Fruit fly (Drosophila melanogaster): ENCODE data around the gene SH3PX1.

Gene SH3PX1

dm6 chr3L:9723108-9723507 is 9.5 kb upstream of the SH3PX1 start, which contains the start of the genes nbs and defl (continued):
- peak; percentile 64 for TF ChIP-seq CG12942 (GFP tag; optimal IDR thresholded peaks at IDR 0.05)
- TF ChIP-seq Bgb (GFP tag; IDR thresholded peaks at IDR 0.05; ENCODE audit: partially characterized antibody): peak; percentile 12; the same call in 1 of the 2 replicates
- TF ChIP-seq yki (optimal IDR thresholded peaks at IDR 0.05): no peak
- TF ChIP-seq CG10209 (GFP tag; optimal IDR thresholded peaks at IDR 0.05): peak; percentile 40
- no peak for TF ChIP-seq abd-A (tag; optimal IDR thresholded peaks at IDR 0.05)
- TF ChIP-seq gsb-n (tag; optimal IDR thresholded peaks at IDR 0.05): no peak
- TF ChIP-seq CrebB (tag; optimal IDR thresholded peaks at IDR 0.05): no peak
- no peak for TF ChIP-seq CG17186 (GFP tag; optimal IDR thresholded peaks at IDR 0.05)
- peak; percentile 47 for TF ChIP-seq fd96Cb (tag; optimal IDR thresholded peaks at IDR 0.05)
- TF ChIP-seq fu2 (GFP tag; optimal IDR thresholded peaks at IDR 0.05): peak; percentile 71
- TF ChIP-seq Doc2 (GFP tag; IDR thresholded peaks at IDR 0.05): no peak
- no peak for TF ChIP-seq ATbp (GFP tag; optimal IDR thresholded peaks at IDR 0.05)
- TF ChIP-seq CG3847 (GFP tag; IDR thresholded peaks at IDR 0.05): peak; percentile 82
- TF ChIP-seq CG31365 (tag; optimal IDR thresholded peaks at IDR 0.05): no peak
- peak; percentile 75; the same call in 2 of the 3 replicates for TF ChIP-seq B-H1 (GFP tag; IDR thresholded peaks at IDR 0.05)
- TF ChIP-seq hkb (optimal IDR thresholded peaks at IDR 0.05): no peak
- TF ChIP-seq hkb (GFP tag; IDR thresholded peaks at IDR 0.05): peak; percentile 20; the same call in 1 of the 2 replicates
- no peak for TF ChIP-seq mld (GFP tag; IDR thresholded peaks at IDR 0.05; ENCODE audit: partially characterized antibody)
- peak; percentile 93 for TF ChIP-seq Med (GFP tag)
- TF ChIP-seq Dad (GFP tag; optimal IDR thresholded peaks at IDR 0.05): peak; percentile 56
- TF ChIP-seq CG10543 (GFP tag; optimal IDR thresholded peaks at IDR 0.05): peak; percentile 55
- peak; percentile 37 for TF ChIP-seq CG7556 (GFP tag; optimal IDR thresholded peaks at IDR 0.05)
- no peak for TF ChIP-seq dimm (GFP tag; IDR thresholded peaks at IDR 0.05)
- no peak for TF ChIP-seq CG4360 (GFP tag; IDR thresholded peaks at IDR 0.05)
- peak; percentile 60 for TF ChIP-seq CG18476 (GFP tag; optimal IDR thresholded peaks at IDR 0.05)
- no peak for TF ChIP-seq wek (GFP tag; optimal IDR thresholded peaks at IDR 0.05)
- TF ChIP-seq CG12299 (tag; optimal IDR thresholded peaks at IDR 0.05): no peak
- peak; percentile 71; the same call in 1 of the 2 replicates for TF ChIP-seq ara (GFP tag; IDR thresholded peaks at IDR 0.05)
- no peak for TF ChIP-seq sens-2 (GFP tag; IDR thresholded peaks at IDR 0.05)
- TF ChIP-seq CG11504 (tag; optimal IDR thresholded peaks at IDR 0.05): no peak
- TF ChIP-seq dmrt99B (tag; optimal IDR thresholded peaks at IDR 0.05): no peak
- peak; percentile 79 for TF ChIP-seq nmo (GFP tag; optimal IDR thresholded peaks at IDR 0.05)
- TF ChIP-seq MTF-1 (GFP tag; optimal IDR thresholded peaks at IDR 0.05; ENCODE audit: borderline replicate concordance): no peak
- peak; percentile 82 for TF ChIP-seq Nf-YC (tag; optimal IDR thresholded peaks at IDR 0.05)
- peak; percentile 38 for TF ChIP-seq CG9437 (GFP tag; optimal IDR thresholded peaks at IDR 0.05)
- peak; percentile 78 for TF ChIP-seq sisA (GFP tag; IDR thresholded peaks at IDR 0.05)
- no peak for TF ChIP-seq Tbp (GFP tag; optimal IDR thresholded peaks at IDR 0.05)
- no peak for TF ChIP-seq Dfd (GFP tag; optimal IDR thresholded peaks at IDR 0.05)
- TF ChIP-seq CG10462 (GFP tag; optimal IDR thresholded peaks at IDR 0.05): peak; percentile 9
- TF ChIP-seq Gsc (GFP tag; IDR thresholded peaks at IDR 0.05): no peak
- TF ChIP-seq CkIIα-i1 (GFP tag; IDR thresholded peaks at IDR 0.05): no peak
- peak; percentile 57 for TF ChIP-seq CG9797 (GFP tag; optimal IDR thresholded peaks at IDR 0.05)
- peak; percentile 46 for TF ChIP-seq CG13123 (GFP tag; optimal IDR thresholded peaks at IDR 0.05)
- no peak for TF ChIP-seq gsb (GFP tag; IDR thresholded peaks at IDR 0.05)
- TF ChIP-seq ind (GFP tag; optimal IDR thresholded peaks at IDR 0.05): peak; percentile 75
- TF ChIP-seq Scr (GFP tag; IDR thresholded peaks at IDR 0.05; ENCODE audit: partially characterized antibody): peak; percentile 65
- TF ChIP-seq Usf (GFP tag; optimal IDR thresholded peaks at IDR 0.05): no peak
- peak; percentile 39 for TF ChIP-seq CG13775 (GFP tag; optimal IDR thresholded peaks at IDR 0.05)
- no peak for TF ChIP-seq gcm (GFP tag; optimal IDR thresholded peaks at IDR 0.05)
- no peak for TF ChIP-seq CG10321 (GFP tag; IDR thresholded peaks at IDR 0.05)
- no peak for TF ChIP-seq Adf1 (GFP tag; IDR thresholded peaks at IDR 0.05)
- peak; percentile 60 for TF ChIP-seq E2f2 (GFP tag; IDR thresholded peaks at IDR 0.05)

Data from whole organism, embryonic.